Fruit fly (Drosophila melanogaster): Measurements from ENCODE around the gene sty.
A peak's percentile ranks its signal among the peaks of the same experiment; 100 is the strongest.

The sty gene

DNA sequence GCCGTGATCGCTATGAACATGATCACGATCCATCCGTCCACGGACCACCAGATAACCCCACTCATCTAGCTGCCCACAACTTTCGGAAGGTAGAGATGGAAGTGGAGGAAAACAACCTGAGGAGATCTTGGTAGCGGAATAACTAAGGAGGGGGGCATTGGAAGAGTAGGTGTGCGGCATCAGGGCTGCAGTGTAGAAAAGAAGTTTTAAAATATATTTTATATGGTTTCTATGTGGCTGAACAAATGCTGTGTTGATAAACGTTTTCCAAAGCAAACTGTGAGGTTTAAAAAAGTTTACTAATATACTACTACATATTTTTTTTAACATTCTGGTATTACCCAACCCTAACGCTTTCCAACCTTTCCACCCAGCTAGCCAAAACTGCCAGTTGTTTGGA, 10.1 kb upstream of the sty start (continued):
- TF ChIP-seq Hr3 (GFP tag; optimal IDR thresholded peaks at IDR 0.05) (no peak), cas (GFP tag; IDR thresholded peaks at IDR 0.05) (no peak), CG3995 (GFP tag; optimal IDR thresholded peaks at IDR 0.05) (no peak), CG7786 (GFP tag; optimal IDR thresholded peaks at IDR 0.05) (no peak), row (GFP tag; IDR thresholded peaks at IDR 0.05) (peak; percentile 58; the same call in 2 of the 3 replicates), CG31365 (tag; optimal IDR thresholded peaks at IDR 0.05) (no peak), Hsf (GFP tag; optimal IDR thresholded peaks at IDR 0.05) (no peak), CG11247 (GFP tag; IDR thresholded peaks at IDR 0.05) (peak; percentile 50; the same call in 1 of the 2 replicates), vvl (GFP tag; IDR thresholded peaks at IDR 0.05) (peak; percentile 67), HHEX (GFP tag; optimal IDR thresholded peaks at IDR 0.05) (no peak), tin (GFP tag; optimal IDR thresholded peaks at IDR 0.05) (no peak), CG12219 (GFP tag; optimal IDR thresholded peaks at IDR 0.05) (peak; percentile 10), ind (GFP tag; optimal IDR thresholded peaks at IDR 0.05) (no peak), tgo (GFP tag; IDR thresholded peaks at IDR 0.05) (no peak), HLH3B (GFP tag; IDR thresholded peaks at IDR 0.05) (0 out of 2 replicates have a peak, but pooled peaks have one; percentile 33), CG3838 (GFP tag; optimal IDR thresholded peaks at IDR 0.05) (no peak), CG17328 (GFP tag; IDR thresholded peaks at IDR 0.05) (peak; percentile 68), CG34224 (GFP tag; IDR thresholded peaks at IDR 0.05; ENCODE audit: partially characterized antibody) (no peak), crol (GFP tag; IDR thresholded peaks at IDR 0.05) (peak; percentile 43), CG10431 (GFP tag; optimal IDR thresholded peaks at IDR 0.05) (peak; percentile 32), Rx (GFP tag; IDR thresholded peaks at IDR 0.05) (no peak), Kr (GFP tag; optimal IDR thresholded peaks at IDR 0.05) (no peak), CG17568 (GFP tag; optimal IDR thresholded peaks at IDR 0.05) (no peak), phol (tag; optimal IDR thresholded peaks at IDR 0.05) (peak; percentile 40), CG14441 (GFP tag; IDR thresholded peaks at IDR 0.05) (no peak; the same call in 1 of the 2 replicates), eyg (GFP tag; optimal IDR thresholded peaks at IDR 0.05) (no peak), CG18599 (GFP tag; optimal IDR thresholded peaks at IDR 0.05) (peak; percentile 12), p53 (GFP tag; optimal IDR thresholded peaks at IDR 0.05) (no peak), Dbx (GFP tag; IDR thresholded peaks at IDR 0.05) (peak; percentile 37; the same call in 1 of the 3 replicates), CG15514 (GFP tag; optimal IDR thresholded peaks at IDR 0.05) (no peak), CG10321 (GFP tag; IDR thresholded peaks at IDR 0.05) (no peak), Ada2b (GFP tag; IDR thresholded peaks at IDR 0.05) (peak; percentile 36; the same call in 1 of the 2 replicates), grau (tag; optimal IDR thresholded peaks at IDR 0.05) (peak; percentile 28), Dip2 (GFP tag; IDR thresholded peaks at IDR 0.05) (no peak), so (GFP tag; IDR thresholded peaks at IDR 0.05) (0 out of 3 replicates have a peak, but pooled peaks have one; percentile 49), esg (GFP tag; conservative IDR thresholded peaks at IDR 0.05) (0 out of 2 replicates have a peak, but pooled peaks have one; percentile 15), gt (GFP tag; IDR thresholded peaks at IDR 0.05) (no peak), vnd (GFP tag; IDR thresholded peaks at IDR 0.05; ENCODE audit: partially characterized antibody) (no peak), Myb (GFP tag; optimal IDR thresholded peaks at IDR 0.05) (no peak), HmgD (GFP tag; optimal IDR thresholded peaks at IDR 0.05) (no peak), CG10209 (GFP tag; optimal IDR thresholded peaks at IDR 0.05) (peak; percentile 14), CG7963 (GFP tag; IDR thresholded peaks at IDR 0.05; ENCODE audit: partially characterized antibody) (no peak), CG6765 (GFP tag; optimal IDR thresholded peaks at IDR 0.05) (no peak), CG2712 (tag; optimal IDR thresholded peaks at IDR 0.05) (peak; percentile 46), D19B (GFP tag; optimal IDR thresholded peaks at IDR 0.05) (no peak), pum (GFP tag; optimal IDR thresholded peaks at IDR 0.05) (no peak), zfh1 (GFP tag; IDR thresholded peaks at IDR 0.05) (peak; percentile 53; the same call in 1 of the 3 replicates), schlank (tag; optimal IDR thresholded peaks at IDR 0.05) (no peak), CG8924 (tag; optimal IDR thresholded peaks at IDR 0.05) (peak; percentile 33), chm (GFP tag; IDR thresholded peaks at IDR 0.05) (peak; percentile 54; the same call in 1 of the 2 replicates), sr (GFP tag; IDR thresholded peaks at IDR 0.05) (peak; percentile 82), Drgx (GFP tag; IDR thresholded peaks at IDR 0.05) (peak; percentile 46; the same call in 1 of the 2 replicates)
